Worm (Caenorhabditis elegans) whole organism, midembryonic: ENCODE measurements around the gene cdkl-1.

Experiments used
- klf-2 ChIP-seq: fragments of 200-800 bp; sonication (Bioruptor generic); conservative IDR thresholded peaks from 2 replicates; pipeline ENCODE4 v1.3.6; 2022; ENCODE audit warnings: missing genetic modification reagents, missing genetic modification characterization, missing compliant biosample characterization
- tab-1 ChIP-seq: fragments of 200-800 bp; sonication (Bioruptor generic); IDR thresholded peaks from 2 replicates; pipeline ENCODE4 v1.3.6; 2022; ENCODE audit warnings: missing genetic modification characterization, missing compliant biosample characterization
- ztf-29 ChIP-seq: fragments of 200-800 bp; sonication (Bioruptor generic); IDR thresholded peaks from 2 replicates; pipeline ENCODE4 v1.3.6; 2022; ENCODE audit warnings: missing genetic modification reagents, missing genetic modification characterization, missing compliant biosample characterization

DNA sequence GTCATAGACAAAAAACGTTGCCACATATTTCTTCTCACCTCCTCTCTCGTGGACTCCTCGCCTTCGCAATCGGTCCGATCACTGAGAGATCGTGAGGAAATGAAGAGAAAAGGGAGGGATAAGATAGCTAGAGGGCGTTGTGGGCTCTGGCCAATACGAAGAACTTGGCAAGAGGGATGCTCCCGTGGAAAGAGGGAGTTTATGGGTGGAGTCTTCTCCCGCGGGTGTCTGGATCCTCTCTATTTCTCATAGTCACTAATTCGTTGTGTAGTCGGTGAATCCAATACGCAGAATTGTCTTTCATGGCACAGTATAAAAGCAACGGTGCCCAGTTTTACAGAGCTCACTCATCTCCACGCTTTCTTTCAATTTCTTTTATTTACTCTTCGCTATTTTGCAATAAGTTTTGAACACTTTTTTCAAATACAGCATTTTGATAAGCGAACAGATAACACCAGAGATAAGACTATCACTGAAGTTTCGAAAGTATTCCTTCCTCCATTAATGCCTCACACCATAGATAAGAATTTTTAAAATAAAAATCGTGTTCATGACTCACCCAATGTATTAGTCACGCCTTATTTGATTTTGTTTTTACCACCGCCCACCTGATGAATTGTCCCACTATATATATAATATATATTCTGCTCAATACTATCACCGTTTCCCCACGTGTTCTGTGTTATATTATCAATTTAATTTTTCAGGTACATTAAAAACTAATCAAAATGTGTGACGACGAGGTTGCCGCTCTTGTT is 18.2 kb upstream of the cdkl-1 start, which contains the start of gene act-1:
- no peak for TF ChIP-seq ztf-29 (GFP tag; lab: Robert Waterston, UW)
- no peak for TF ChIP-seq klf-2 (GFP tag; lab: Robert Waterston, UW)
- TF ChIP-seq tab-1: no peak
